Fruit fly (Drosophila melanogaster) whole organism, embryonic: Measurements from ENCODE around the gene Rcd-1r.

Experiments
- CG10147 ChIP-seq: fragments of 200-800 bp; sonication (Bioruptor generic); optimal IDR thresholded peaks from 2 replicates; lab custom pipeline; 2019; ENCODE audit warnings: missing biosample characterization, mild to moderate bottlenecking, missing genetic modification characterization, moderate library complexity
- CG11093 ChIP-seq: fragments of 200-800 bp; sonication (Bioruptor generic); IDR thresholded peaks from 3 replicates; pipeline ENCODE4 v1.3.6; 2022; ENCODE audit warnings: missing biosample characterization, missing genetic modification characterization
- CG12236 ChIP-seq: fragments of 200-800 bp; sonication (Bioruptor generic); optimal IDR thresholded peaks from 2 replicates; lab custom pipeline; 2016; ENCODE audit warnings: missing biosample characterization, missing genetic modification characterization
- CG13424 ChIP-seq: fragments of 200-800 bp; sonication (Bioruptor generic); optimal IDR thresholded peaks from 2 replicates; lab custom pipeline; 2019; ENCODE audit warnings: missing biosample characterization, mild to moderate bottlenecking, missing genetic modification characterization, moderate library complexity
- CG13775 ChIP-seq: fragments of 200-800 bp; sonication (Bioruptor generic); optimal IDR thresholded peaks from 3 replicates; lab custom pipeline; 2017; ENCODE audit warnings: missing biosample characterization, mild to moderate bottlenecking, missing genetic modification characterization
- CG14860 ChIP-seq: fragments of 200-800 bp; sonication (Bioruptor generic); IDR thresholded peaks from 3 replicates; pipeline ENCODE4 v1.3.6; 2022; ENCODE audit warnings: missing biosample characterization, missing genetic modification characterization; ENCODE audit not compliant: partially characterized antibody
- CG15479 ChIP-seq: fragments of 200-800 bp; sonication (Bioruptor generic); optimal IDR thresholded peaks from 3 replicates; lab custom pipeline; 2019; ENCODE audit warnings: missing biosample characterization, mild to moderate bottlenecking, missing genetic modification characterization, moderate library complexity
- CG17829 ChIP-seq: fragments of 200-800 bp; optimal IDR thresholded peaks from 2 replicates; lab custom pipeline; 2019; ENCODE audit warnings: missing biosample characterization, mild to moderate bottlenecking, missing genetic modification characterization, moderate library complexity
- CG31224 ChIP-seq: fragments of 200-800 bp; sonication (Bioruptor generic); IDR thresholded peaks from 2 replicates; pipeline ENCODE4 v1.3.6; 2022; ENCODE audit warnings: missing biosample characterization, missing genetic modification characterization
- CG4282 ChIP-seq: fragments of 200-800 bp; sonication (Bioruptor generic); optimal IDR thresholded peaks from 2 replicates; lab custom pipeline; 2016; ENCODE audit warnings: missing biosample characterization, missing genetic modification characterization
- CG4328 ChIP-seq: fragments of 200-800 bp; sonication (Bioruptor generic); optimal IDR thresholded peaks from 3 replicates; lab custom pipeline; 2017; ENCODE audit warnings: missing biosample characterization, missing genetic modification reagents, missing genetic modification characterization
- CG4707 ChIP-seq: fragments of 200-800 bp; sonication (Bioruptor generic); optimal IDR thresholded peaks from 2 replicates; lab custom pipeline; 2018; ENCODE audit warnings: missing biosample characterization, mild to moderate bottlenecking, missing genetic modification characterization, moderate library complexity
- CG5245 ChIP-seq: fragments of 200-800 bp; sonication (Bioruptor generic); optimal IDR thresholded peaks from 3 replicates; lab custom pipeline; 2016; ENCODE audit warnings: missing biosample characterization, missing genetic modification characterization
- CG6254 ChIP-seq: fragments of 200-800 bp; sonication (Bioruptor generic); optimal IDR thresholded peaks from 3 replicates; lab custom pipeline; 2017; ENCODE audit warnings: mild to moderate bottlenecking, missing biosample characterization, missing genetic modification reagents, missing genetic modification characterization
- CG6272 ChIP-seq: fragments of 200-800 bp; sonication (Bioruptor generic); IDR thresholded peaks from 2 replicates; pipeline ENCODE4 v1.3.6; 2022; ENCODE audit warnings: missing biosample characterization, missing genetic modification characterization
- CG6765 ChIP-seq: fragments of 200-800 bp; sonication (Bioruptor generic); optimal IDR thresholded peaks from 3 replicates; lab custom pipeline; 2017; ENCODE audit warnings: missing biosample characterization, mild to moderate bottlenecking, missing genetic modification characterization
- CG7987 ChIP-seq: fragments of 200-800 bp; sonication (Bioruptor generic); optimal IDR thresholded peaks from 2 replicates; lab custom pipeline; 2018; ENCODE audit warnings: missing biosample characterization, mild to moderate bottlenecking, missing genetic modification characterization, moderate library complexity
- CG9817 ChIP-seq: fragments of 200-800 bp; sonication (Bioruptor generic); optimal IDR thresholded peaks from 2 replicates; lab custom pipeline; 2018; ENCODE audit warnings: missing biosample characterization, mild to moderate bottlenecking, missing genetic modification characterization, moderate library complexity
- CTCF ChIP-seq: fragments of 200-800 bp; sonication (Bioruptor generic); optimal IDR thresholded peaks from 2 replicates; lab custom pipeline; 2017; ENCODE audit warnings: missing biosample characterization, mild to moderate bottlenecking, missing genetic modification characterization, moderate library complexity
- Camta ChIP-seq: fragments of 200-800 bp; sonication (Bioruptor generic); optimal IDR thresholded peaks from 2 replicates; lab custom pipeline; 2016; ENCODE audit warnings: missing biosample characterization, missing genetic modification characterization
- Dip2 ChIP-seq: fragments of 200-800 bp; sonication (Bioruptor generic); IDR thresholded peaks from 2 replicates; pipeline ENCODE4 v1.3.6; 2022; ENCODE audit warnings: missing biosample characterization, missing genetic modification characterization
- Dll ChIP-seq: fragments of 200-800 bp; sonication (Bioruptor generic); IDR thresholded peaks from 4 replicates; pipeline ENCODE4 v1.3.6; 2022; ENCODE audit warnings: missing biosample characterization, missing genetic modification characterization; ENCODE audit not compliant: partially characterized antibody
- ERR ChIP-seq: fragments of 200-800 bp; sonication (Bioruptor generic); optimal IDR thresholded peaks from 2 replicates; lab custom pipeline; 2016; ENCODE audit warnings: missing biosample characterization, missing genetic modification characterization
- Hr78 ChIP-seq, 2 experiments: fragments of 200-800 bp in 1 of 2; fragments of >200 bp in 1 of 2; sonication (Bioruptor generic) in 1 of 2; optimal IDR thresholded peaks; 2 replicates each; lab custom pipeline; 2017 to 2019; ENCODE audit warnings: missing biosample characterization in 2 of 2, missing genetic modification characterization in 2 of 2, mild to moderate bottlenecking in 1 of 2, moderate library complexity in 1 of 2
- MTF-1 ChIP-seq: fragments of 200-800 bp; sonication (Bioruptor generic); optimal IDR thresholded peaks from 2 replicates; lab custom pipeline; 2018; ENCODE audit warnings: missing biosample characterization, mild to moderate bottlenecking, missing genetic modification characterization, borderline replicate concordance
- Mrtf ChIP-seq: fragments of 200-800 bp; sonication (Bioruptor generic); IDR thresholded peaks from 3 replicates; pipeline ENCODE4 v1.3.6; 2022; ENCODE audit warnings: missing biosample characterization, missing genetic modification characterization
- Neu2 ChIP-seq: fragments of 200-800 bp; sonication (Bioruptor generic); optimal IDR thresholded peaks from 3 replicates; lab custom pipeline; 2016; ENCODE audit warnings: missing biosample characterization, missing genetic modification characterization, borderline replicate concordance
- Sox100B ChIP-seq: fragments of 200-800 bp; sonication (Bioruptor generic); optimal IDR thresholded peaks from 3 replicates; lab custom pipeline; 2018; ENCODE audit warnings: missing biosample characterization, mild to moderate bottlenecking, missing genetic modification characterization
- Stat92E ChIP-seq, 3 experiments: fragments of >200 bp in 2 of 3; fragments of 200-800 bp in 1 of 3; sonication (Bioruptor generic) in 1 of 3; optimal IDR thresholded peaks; 2 replicates each; lab custom pipeline; 2017 to 2019; ENCODE audit warnings: missing biosample characterization in 3 of 3, missing genetic modification characterization in 3 of 3, mild to moderate bottlenecking in 1 of 3, moderate library complexity in 1 of 3
- Usf ChIP-seq: fragments of 200-800 bp; sonication (Bioruptor generic); optimal IDR thresholded peaks from 2 replicates; lab custom pipeline; 2017; ENCODE audit warnings: missing genotype, missing biosample characterization, missing genetic modification characterization
- Xbp1 ChIP-seq: fragments of 200-800 bp; sonication (Bioruptor generic); optimal IDR thresholded peaks from 3 replicates; lab custom pipeline; 2016; ENCODE audit warnings: missing biosample characterization, mild to moderate bottlenecking, missing genetic modification characterization
- abd-A ChIP-seq: fragments of 200-800 bp; sonication (Bioruptor generic); optimal IDR thresholded peaks from 3 replicates; lab custom pipeline; 2019; ENCODE audit warnings: missing biosample characterization, mild to moderate bottlenecking, missing genetic modification characterization, moderate library complexity
- bab2 ChIP-seq: fragments of 200-800 bp; sonication (Bioruptor generic); optimal IDR thresholded peaks from 2 replicates; lab custom pipeline; 2016; ENCODE audit warnings: missing biosample characterization, missing genetic modification characterization
- bbx ChIP-seq: fragments of 200-800 bp; sonication (Bioruptor generic); IDR thresholded peaks from 2 replicates; pipeline ENCODE4 v1.3.6; 2022; ENCODE audit warnings: missing biosample characterization, missing genetic modification characterization; ENCODE audit not compliant: partially characterized antibody
- chif ChIP-seq, 2 experiments: fragments of 200-800 bp; sonication (Bioruptor generic); optimal IDR thresholded peaks; 3 replicates each; lab custom pipeline; 2016; ENCODE audit warnings: missing biosample characterization in 2 of 2, missing genetic modification characterization in 2 of 2
- chinmo ChIP-seq: fragments of 200-800 bp; sonication (Bioruptor generic); IDR thresholded peaks from 4 replicates; pipeline ENCODE4 v1.3.6; 2022; ENCODE audit warnings: missing biosample characterization, missing genetic modification characterization; ENCODE audit not compliant: partially characterized antibody
- cwo ChIP-seq: fragments of 200-800 bp; sonication (Bioruptor generic); optimal IDR thresholded peaks from 3 replicates; lab custom pipeline; 2017; ENCODE audit warnings: missing biosample characterization, missing genetic modification characterization, mild to moderate bottlenecking, moderate library complexity, missing genetic modification reagents
- dati ChIP-seq: fragments of 200-800 bp; sonication (Bioruptor generic); IDR thresholded peaks from 2 replicates; pipeline ENCODE4 v1.3.6; 2022; ENCODE audit warnings: missing biosample characterization, missing genetic modification characterization
- gfzf ChIP-seq: fragments of 200-800 bp; sonication (Bioruptor generic); optimal IDR thresholded peaks from 2 replicates; lab custom pipeline; 2016; ENCODE audit warnings: missing biosample characterization, mild to moderate bottlenecking, missing genetic modification characterization, moderate library complexity
- lbe ChIP-seq: fragments of 200-800 bp; sonication (Bioruptor generic); optimal IDR thresholded peaks from 2 replicates; lab custom pipeline; 2016; ENCODE audit warnings: missing biosample characterization, mild to moderate bottlenecking, missing genetic modification characterization
- nerfin-2 ChIP-seq: fragments of 200-800 bp; sonication (Bioruptor generic); IDR thresholded peaks from 2 replicates; pipeline ENCODE4 v1.3.6; 2022; ENCODE audit warnings: missing biosample characterization, missing genetic modification characterization; ENCODE audit not compliant: partially characterized antibody
- otp ChIP-seq: fragments of 200-800 bp; sonication (Bioruptor generic); IDR thresholded peaks from 3 replicates; pipeline ENCODE4, ENCODE4 v1.3.6; 2022; ENCODE audit warnings: missing biosample characterization, missing genetic modification characterization
- peb ChIP-seq: fragments of 200-800 bp; sonication (Bioruptor generic); IDR thresholded peaks from 2 replicates; pipeline ENCODE4 v1.3.6; 2022; ENCODE audit warnings: missing biosample characterization, missing genetic modification characterization
- slbo ChIP-seq: fragments of 200-800 bp; sonication (Bioruptor generic); IDR thresholded peaks from 2 replicates; pipeline ENCODE4 v1.3.6; 2022; ENCODE audit warnings: missing biosample characterization, missing genetic modification characterization
- stc ChIP-seq: fragments of 200-800 bp; sonication (Bioruptor generic); IDR thresholded peaks from 2 replicates; pipeline ENCODE4 v1.3.6; 2022; ENCODE audit warnings: missing biosample characterization, missing genetic modification characterization
- tap ChIP-seq: fragments of 200-800 bp; optimal IDR thresholded peaks from 3 replicates; lab custom pipeline; 2019; ENCODE audit warnings: missing biosample characterization, mild to moderate bottlenecking, missing genetic modification characterization, moderate library complexity
- trh ChIP-seq: fragments of 200-800 bp; sonication (Bioruptor generic); optimal IDR thresholded peaks from 2 replicates; lab custom pipeline; 2016; ENCODE audit warnings: missing biosample characterization, missing genetic modification characterization
- zfh1 ChIP-seq: fragments of 200-800 bp; sonication (Bioruptor generic); IDR thresholded peaks from 3 replicates; pipeline ENCODE4 v1.3.6; 2022; ENCODE audit warnings: missing biosample characterization, missing genetic modification characterization

Rcd-1r gene

DNA sequence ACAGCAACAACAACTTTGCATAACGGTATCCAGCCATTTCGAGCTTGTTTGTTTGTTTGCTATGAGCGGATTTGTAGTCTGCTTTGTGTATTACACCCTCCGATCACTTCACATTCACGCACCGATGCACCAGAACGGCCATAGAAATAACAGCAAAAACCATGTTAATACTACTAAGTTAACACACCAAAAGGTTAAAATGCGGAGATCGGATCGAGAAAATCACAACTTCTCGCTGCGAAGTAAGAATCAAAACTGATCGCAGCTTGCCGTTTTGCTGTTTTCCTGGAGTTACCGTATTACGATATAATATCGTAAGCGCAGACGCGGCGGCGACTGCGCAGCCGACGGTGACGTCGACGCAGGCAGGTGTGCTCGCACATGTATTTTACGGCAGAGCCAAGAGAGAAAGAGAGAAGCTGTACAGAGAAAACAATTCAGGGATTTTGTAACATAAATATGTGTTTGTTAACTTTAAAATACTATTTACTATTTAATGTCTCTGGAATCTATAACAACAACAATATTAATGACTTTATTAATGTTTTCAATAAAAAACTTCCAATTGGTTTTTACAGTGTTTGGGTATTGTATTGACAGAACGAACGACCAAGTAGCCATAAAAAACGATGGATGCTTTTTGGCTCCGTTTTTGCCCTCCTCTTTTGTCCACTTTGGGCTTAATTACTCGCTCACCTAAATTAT lies 29.1 kb downstream of the Rcd-1r start, which contains the start of gene CG13101 (continued):
- TF ChIP-seq Stat92E (GFP tag; optimal IDR thresholded peaks at IDR 0.05; lab: Kevin White, UChicago), result peak in 1 of 3 experiments; percentile 83
- peak in 1 of 2 experiments; percentile 72 for TF ChIP-seq Hr78 (GFP tag; optimal IDR thresholded peaks at IDR 0.05; lab: Kevin White, UChicago)
- TF ChIP-seq CG10147 (GFP tag; lab: Kevin White, UChicago), result peak; percentile 92
- TF ChIP-seq CG5245, result peak; percentile 85
- peak; percentile 89 for TF ChIP-seq CG13775
- TF ChIP-seq MTF-1 (GFP tag; lab: Kevin White, UChicago), result peak; percentile 79
- no peak for TF ChIP-seq gfzf (GFP tag; lab: Kevin White, UChicago)
- TF ChIP-seq tap, result peak; percentile 91
- peak; percentile 24 for TF ChIP-seq abd-A (tag; lab: Kevin White, UChicago)
- peak; percentile 85 for TF ChIP-seq peb (GFP tag; lab: Robert Waterston, UW)
- TF ChIP-seq Dll, result no peak
- peak; percentile 80 to 86 for TF ChIP-seq chif (GFP tag; optimal IDR thresholded peaks at IDR 0.05; lab: Kevin White, UChicago)
- peak; percentile 50 for TF ChIP-seq CTCF (GFP tag; lab: Kevin White, UChicago)
- TF ChIP-seq stc (GFP tag; lab: Robert Waterston, UW), result peak; percentile 96
- peak; percentile 94 for TF ChIP-seq slbo (GFP tag; lab: Robert Waterston, UW)
- peak; percentile 74 for TF ChIP-seq ERR (GFP tag; lab: Kevin White, UChicago)
- no peak for TF ChIP-seq nerfin-2 (GFP tag; lab: Robert Waterston, UW)
- peak; percentile 88 for TF ChIP-seq CG6254 (GFP tag; lab: Kevin White, UChicago)
- peak; percentile 23 for TF ChIP-seq CG4282 (GFP tag; lab: Kevin White, UChicago)
- TF ChIP-seq Sox100B (GFP tag; lab: Kevin White, UChicago), result peak; percentile 89
- peak; percentile 84 for TF ChIP-seq CG11093
- TF ChIP-seq CG17829 (tag; lab: Kevin White, UChicago), result peak; percentile 96
- peak; percentile 94 for TF ChIP-seq zfh1 (GFP tag; lab: Robert Waterston, UW)
- TF ChIP-seq CG7987, result peak; percentile 76
- peak; percentile 60 for TF ChIP-seq trh (GFP tag; lab: Kevin White, UChicago)
- no peak for TF ChIP-seq bbx
- peak; percentile 94 for TF ChIP-seq CG13424 (tag; lab: Kevin White, UChicago)
- peak; percentile 82 for TF ChIP-seq CG6765 (GFP tag; lab: Kevin White, UChicago)
- TF ChIP-seq cwo, result peak; percentile 89
- TF ChIP-seq lbe, result peak; percentile 94
- TF ChIP-seq Xbp1 (GFP tag; lab: Kevin White, UChicago), result peak; percentile 91
- no peak; the same call in none of the 2 replicates for TF ChIP-seq CG6272 (GFP tag; lab: Robert Waterston, UW)
- TF ChIP-seq Usf (GFP tag; lab: Kevin White, UChicago), result peak; percentile 61
- TF ChIP-seq dati (GFP tag; lab: Robert Waterston, UW), result peak; percentile 61; the same call in 1 of the 2 replicates
- no peak for TF ChIP-seq CG14860 (GFP tag; lab: Robert Waterston, UW)
- peak; percentile 57 for TF ChIP-seq CG4707 (GFP tag; lab: Kevin White, UChicago)
- no peak for TF ChIP-seq Neu2 (GFP tag; lab: Kevin White, UChicago)
- TF ChIP-seq CG9817 (tag; lab: Kevin White, UChicago), result peak; percentile 82
- peak; percentile 24 for TF ChIP-seq CG4328 (GFP tag; lab: Kevin White, UChicago)
- TF ChIP-seq bab2 (GFP tag; lab: Kevin White, UChicago), result peak; percentile 81
- TF ChIP-seq otp, result peak; percentile 86
- TF ChIP-seq CG12236, result peak; percentile 56
- TF ChIP-seq chinmo (GFP tag; lab: Robert Waterston, UW), result 0 out of 4 replicates have a peak, but pooled peaks have one; percentile 65
- TF ChIP-seq Camta (GFP tag; lab: Kevin White, UChicago), result peak; percentile 86
- TF ChIP-seq CG31224 (GFP tag; lab: Robert Waterston, UW), result peak; percentile 90
- TF ChIP-seq CG15479 (GFP tag; lab: Kevin White, UChicago), result peak; percentile 1
- peak; percentile 90; the same call in 2 of the 3 replicates for TF ChIP-seq Mrtf (GFP tag; lab: Robert Waterston, UW)
- no peak for TF ChIP-seq Dip2 (GFP tag; lab: Robert Waterston, UW)
